Fruit fly (Drosophila melanogaster) whole organism, adult: Measurements from ENCODE around the gene yip7.

ENCODE experiments used
- CG11617 ChIP-seq: fragments of 200-800 bp; sonication (Bioruptor generic); optimal IDR thresholded peaks from 2 replicates; lab custom pipeline; 2017; ENCODE audit warnings: mild to moderate bottlenecking, missing biosample characterization, missing genetic modification reagents, missing genetic modification characterization
- CG12768 ChIP-seq: fragments of 200-800 bp; sonication (Bioruptor generic); optimal IDR thresholded peaks from 2 replicates; lab custom pipeline; 2017; ENCODE audit warnings: missing biosample characterization, missing genetic modification characterization, mild to moderate bottlenecking, moderate library complexity, missing genetic modification reagents
- CG14711 ChIP-seq: fragments of 200-800 bp; sonication (Bioruptor generic); optimal IDR thresholded peaks from 2 replicates; lab custom pipeline; 2018; ENCODE audit warnings: missing biosample characterization, mild to moderate bottlenecking, missing genetic modification characterization, moderate library complexity
- CG1620 ChIP-seq: fragments of 200-800 bp; sonication (Bioruptor generic); optimal IDR thresholded peaks from 2 replicates; lab custom pipeline; 2016; ENCODE audit warnings: missing biosample characterization, missing genetic modification characterization
- CG33017 ChIP-seq: fragments of 200-800 bp; sonication (Bioruptor generic); optimal IDR thresholded peaks from 2 replicates; lab custom pipeline; 2018; ENCODE audit warnings: missing biosample characterization, mild to moderate bottlenecking, missing genetic modification characterization, moderate library complexity
- CG5204 ChIP-seq: fragments of 200-800 bp; sonication (Bioruptor generic); optimal IDR thresholded peaks from 2 replicates; lab custom pipeline; 2016; ENCODE audit warnings: missing biosample characterization, missing genetic modification characterization
- CG7045 ChIP-seq: fragments of 200-800 bp; sonication (Bioruptor generic); optimal IDR thresholded peaks from 2 replicates; lab custom pipeline; 2017; ENCODE audit warnings: missing biosample characterization, mild to moderate bottlenecking, missing genetic modification characterization
- CG7101 ChIP-seq: fragments of 200-800 bp; sonication (Bioruptor generic); optimal IDR thresholded peaks from 2 replicates; lab custom pipeline; 2018; ENCODE audit warnings: missing biosample characterization, mild to moderate bottlenecking, missing genetic modification characterization, moderate library complexity
- Clk ChIP-seq: fragments of 200-800 bp; sonication (Bioruptor generic); optimal IDR thresholded peaks from 2 replicates; lab custom pipeline; 2017; ENCODE audit warnings: missing biosample characterization, missing genetic modification characterization
- Crg-1 ChIP-seq: fragments of 200-800 bp; sonication (Bioruptor generic); optimal IDR thresholded peaks from 2 replicates; lab custom pipeline; 2016; ENCODE audit warnings: missing biosample characterization, missing genetic modification characterization
- Hr96 ChIP-seq: fragments of 200-800 bp; sonication (Bioruptor generic); optimal IDR thresholded peaks from 2 replicates; lab custom pipeline; 2016; ENCODE audit warnings: missing biosample characterization, missing genetic modification characterization
- Mnt ChIP-seq: fragments of 200-800 bp; sonication (Bioruptor generic); optimal IDR thresholded peaks from 2 replicates; lab custom pipeline; 2016; ENCODE audit warnings: missing biosample characterization, mild to moderate bottlenecking, missing genetic modification characterization
- bab1 ChIP-seq: fragments of 200-800 bp; sonication (Bioruptor generic); optimal IDR thresholded peaks from 3 replicates; lab custom pipeline; 2019; ENCODE audit warnings: missing biosample characterization, mild to moderate bottlenecking, missing genetic modification characterization, moderate library complexity
- cic ChIP-seq: fragments of 200-800 bp; sonication (Bioruptor generic); optimal IDR thresholded peaks from 2 replicates; lab custom pipeline; 2017; ENCODE audit warnings: missing biosample characterization, mild to moderate bottlenecking, missing genetic modification characterization, moderate library complexity
- cnc ChIP-seq, 2 experiments: fragments of >200 bp; optimal IDR thresholded peaks; 2 replicates each; lab custom pipeline; 2017
- kay ChIP-seq: fragments of 200-800 bp; sonication (Bioruptor generic); peaks from one replicate; lab custom pipeline; 2016; ENCODE audit warnings: missing biosample characterization, missing genetic modification characterization, borderline replicate concordance
- ovo ChIP-seq: fragments of 200-800 bp; sonication (Bioruptor generic); optimal IDR thresholded peaks from 2 replicates; lab custom pipeline; 2016; ENCODE audit warnings: missing biosample characterization, missing genetic modification characterization
- pad ChIP-seq: fragments of 200-800 bp; sonication (Bioruptor generic); optimal IDR thresholded peaks from 3 replicates; lab custom pipeline; 2017; ENCODE audit warnings: missing biosample characterization, missing genetic modification characterization, mild to moderate bottlenecking, moderate library complexity, missing genetic modification reagents
- tj ChIP-seq: fragments of 200-800 bp; sonication (Bioruptor generic); optimal IDR thresholded peaks from 3 replicates; lab custom pipeline; 2017; ENCODE audit warnings: missing biosample characterization, mild to moderate bottlenecking, missing genetic modification characterization, moderate library complexity
- toe ChIP-seq: fragments of 200-800 bp; sonication (Bioruptor generic); optimal IDR thresholded peaks from 2 replicates; lab custom pipeline; 2016; ENCODE audit warnings: missing biosample characterization, missing genetic modification characterization

The yip7 gene

dm6 chr3L:6034916-6035315 is at the start of gene yip7:
yip7 (plus strand) TSS chr3L:6035216.
- TF ChIP-seq CG33017 (tag; lab: Kevin White, UChicago) (no peak), cic (GFP tag; lab: Kevin White, UChicago) (no peak), ovo (GFP tag; lab: Kevin White, UChicago) (no peak), CG11617 (GFP tag; lab: Kevin White, UChicago) (no peak), CG7045 (GFP tag; lab: Kevin White, UChicago) (no peak), toe (no peak), bab1 (GFP tag; lab: Kevin White, UChicago) (no peak), tj (GFP tag; lab: Kevin White, UChicago) (no peak), CG1620 (GFP tag; lab: Kevin White, UChicago) (no peak), pad (GFP tag; lab: Kevin White, UChicago) (no peak), CG12768 (GFP tag; lab: Kevin White, UChicago) (no peak), CG14711 (tag; lab: Kevin White, UChicago) (no peak)

- no peak for TF ChIP-seq Mnt (GFP tag; lab: Kevin White, UChicago)
- TF ChIP-seq kay (GFP tag; lab: Kevin White, UChicago): no peak
- TF ChIP-seq CG7045 (GFP tag; lab: Kevin White, UChicago): no peak
- TF ChIP-seq CG14711 (tag; lab: Kevin White, UChicago): no peak
- no peak for TF ChIP-seq pad (GFP tag; lab: Kevin White, UChicago)
- no peak for TF ChIP-seq Hr96
- no peak for TF ChIP-seq CG11617 (GFP tag; lab: Kevin White, UChicago)
- no peak for TF ChIP-seq CG1620 (GFP tag; lab: Kevin White, UChicago)
- no peak for TF ChIP-seq Crg-1 (GFP tag; lab: Kevin White, UChicago)
- TF ChIP-seq CG12768 (GFP tag; lab: Kevin White, UChicago): no peak
- no peak for TF ChIP-seq Clk (GFP tag; lab: Kevin White, UChicago)
- TF ChIP-seq tj (GFP tag; lab: Kevin White, UChicago): no peak
- no peak for TF ChIP-seq bab1 (GFP tag; lab: Kevin White, UChicago)
- no peak for TF ChIP-seq toe
- no peak for TF ChIP-seq ovo (GFP tag; lab: Kevin White, UChicago)
- no peak for TF ChIP-seq cnc (optimal IDR thresholded peaks at IDR 0.05; lab: Kevin White, UChicago)
- TF ChIP-seq CG33017 (tag; lab: Kevin White, UChicago): no peak
- TF ChIP-seq cic (GFP tag; lab: Kevin White, UChicago): no peak
- TF ChIP-seq CG7101 (tag; lab: Kevin White, UChicago): no peak
- no peak for TF ChIP-seq CG5204 (GFP tag; lab: Kevin White, UChicago)
Observed at dm6 chr3L:5987637-5988036, 47.4 kb upstream of the yip7 start.

DNA sequence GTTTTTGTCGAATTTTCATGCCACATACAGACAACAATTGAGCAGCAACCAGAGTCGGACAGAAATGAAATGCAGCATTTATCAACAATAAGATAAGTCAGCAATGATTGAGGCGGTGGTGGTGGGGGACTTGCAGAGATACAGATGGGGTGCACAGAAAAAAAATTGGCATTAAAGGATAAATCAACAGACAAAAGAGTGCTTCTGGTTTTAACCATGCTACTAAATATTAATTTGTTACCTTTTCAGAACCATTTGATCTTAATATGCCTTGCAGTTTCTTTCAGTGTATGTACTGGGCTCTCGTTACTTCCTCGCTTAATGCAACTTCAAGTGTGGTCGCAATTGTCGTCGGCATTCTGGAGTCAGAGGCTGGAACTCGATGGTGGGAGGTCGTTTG is 46.3 kb upstream of the yip7 start:
- no peak for TF ChIP-seq CG12768 (GFP tag; lab: Kevin White, UChicago)

DNA sequence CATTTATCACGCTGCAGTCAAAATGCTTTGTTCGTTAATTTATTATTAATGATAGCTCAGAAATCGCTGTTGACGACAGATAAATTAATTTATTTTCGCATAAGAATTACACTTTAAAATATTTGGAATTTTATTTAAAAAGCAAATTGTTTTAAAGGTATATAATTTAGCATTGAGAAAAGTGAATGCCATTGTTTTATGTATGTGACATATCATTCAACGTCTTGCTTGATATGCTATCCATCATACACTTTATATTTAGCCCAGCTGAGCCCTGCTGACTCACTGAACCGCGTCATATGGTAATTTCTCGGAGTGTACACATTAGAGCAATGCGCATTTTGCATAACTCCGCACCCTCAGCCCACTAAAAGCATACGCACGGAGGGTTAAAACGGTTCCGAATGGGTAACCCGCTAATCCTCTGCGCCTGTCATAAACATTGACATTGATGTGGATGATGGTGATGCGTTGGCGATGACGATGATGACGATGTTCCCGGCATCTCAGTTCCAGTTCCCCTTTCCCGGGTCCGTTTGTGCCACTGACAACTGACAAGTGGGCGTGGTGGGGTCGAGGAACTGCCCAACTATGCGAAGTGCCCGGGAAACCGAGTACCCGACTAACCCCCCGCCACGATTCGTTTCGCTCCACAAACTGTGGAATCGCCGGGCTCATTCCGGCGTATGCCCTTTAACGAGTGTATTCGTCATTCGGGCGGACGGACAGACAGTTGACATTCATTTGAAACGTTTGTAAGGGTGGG is 45.4 kb upstream of the yip7 start:
- TF ChIP-seq CG5204 (GFP tag; lab: Kevin White, UChicago) (no peak), toe (no peak), Clk (GFP tag; lab: Kevin White, UChicago) (no peak), CG11617 (GFP tag; lab: Kevin White, UChicago) (no peak), Hr96 (no peak), Crg-1 (GFP tag; lab: Kevin White, UChicago) (no peak), CG7045 (GFP tag; lab: Kevin White, UChicago) (no peak), ovo (GFP tag; lab: Kevin White, UChicago) (no peak), CG1620 (GFP tag; lab: Kevin White, UChicago) (no peak), CG12768 (GFP tag; lab: Kevin White, UChicago) (no peak), bab1 (GFP tag; lab: Kevin White, UChicago) (no peak), CG14711 (tag; lab: Kevin White, UChicago) (no peak)

DNA sequence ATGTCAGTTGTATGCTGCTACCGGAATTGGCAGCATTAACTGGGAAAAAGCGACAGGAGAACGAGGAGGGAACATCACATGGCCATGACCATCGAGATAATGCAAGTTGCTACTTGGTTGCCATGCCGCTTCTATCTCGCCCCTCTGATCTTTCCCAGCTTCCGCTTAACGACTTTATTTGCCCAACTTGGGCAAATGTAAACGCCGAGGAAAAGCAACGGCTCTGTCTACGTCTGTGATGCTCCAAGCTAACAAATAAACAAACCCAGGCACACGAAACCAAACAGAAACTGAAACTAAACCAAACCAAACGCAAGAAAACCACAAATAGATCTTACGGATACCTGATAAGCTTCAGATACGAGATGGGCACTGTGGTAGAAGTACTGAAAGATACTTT is 42.8 kb upstream of the yip7 start:
- TF ChIP-seq cic (GFP tag; lab: Kevin White, UChicago) (no peak), pad (GFP tag; lab: Kevin White, UChicago) (no peak), toe (no peak), tj (GFP tag; lab: Kevin White, UChicago) (no peak), CG33017 (tag; lab: Kevin White, UChicago) (no peak)

DNA sequence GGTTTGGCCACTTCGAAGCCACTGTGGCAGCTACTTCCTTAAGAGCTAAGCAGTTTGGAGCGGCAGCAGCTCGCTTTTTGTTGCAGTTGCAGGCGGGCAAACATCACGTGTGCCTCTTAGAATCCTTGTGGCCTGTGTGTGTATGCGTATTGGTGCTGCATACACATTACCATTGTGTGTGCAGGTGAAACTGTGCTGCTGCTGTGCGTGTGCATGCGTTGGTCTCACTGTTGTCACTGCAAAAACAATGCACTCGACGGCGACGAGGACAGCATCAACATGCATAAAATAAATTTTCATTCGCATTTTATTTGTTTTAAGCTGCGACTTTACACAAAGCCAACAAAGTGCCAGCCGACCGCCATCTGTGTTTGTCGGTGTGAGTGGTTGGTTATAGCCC is 42.1 kb upstream of the yip7 start:
- TF ChIP-seq Mnt (GFP tag; lab: Kevin White, UChicago) (no peak), toe (no peak), kay (GFP tag; lab: Kevin White, UChicago) (no peak), ovo (GFP tag; lab: Kevin White, UChicago) (no peak), bab1 (GFP tag; lab: Kevin White, UChicago) (no peak), Hr96 (no peak)
